Fruit fly (Drosophila melanogaster) whole organism, pupa: ENCODE data around the gene ben.
"Not testable (repeated sequence)": the region's sequence is repeated elsewhere in the genome, so short reads cannot be mapped to it uniquely, and the experiment has no call there.

Source experiments
- CG10348 ChIP-seq: fragments of 200-800 bp; sonication (Bioruptor generic); IDR thresholded peaks from 2 replicates; pipeline ENCODE4 v1.3.6; 2022; ENCODE audit warnings: missing biosample characterization, missing genetic modification characterization
- CG12605 ChIP-seq: fragments of 200-800 bp; sonication (Bioruptor generic); IDR thresholded peaks from 2 replicates; pipeline ENCODE4 v1.3.6; 2022; ENCODE audit warnings: missing biosample characterization, missing genetic modification characterization
- CG13204 ChIP-seq: fragments of 200-800 bp; sonication (Bioruptor generic); optimal IDR thresholded peaks from 2 replicates; lab custom pipeline; 2018; ENCODE audit warnings: missing biosample characterization, mild to moderate bottlenecking, missing genetic modification characterization, moderate library complexity
- CG14655 ChIP-seq: fragments of 200-800 bp; sonication (Bioruptor generic); optimal IDR thresholded peaks from 3 replicates; lab custom pipeline; 2017; ENCODE audit warnings: mild to moderate bottlenecking, missing biosample characterization, missing genetic modification reagents, missing genetic modification characterization
- CG15710 ChIP-seq: fragments of 200-800 bp; sonication (Bioruptor generic); optimal IDR thresholded peaks from 2 replicates; lab custom pipeline; 2018; ENCODE audit warnings: missing biosample characterization, mild to moderate bottlenecking, missing genetic modification characterization, moderate library complexity
- CG17806 ChIP-seq: fragments of 200-800 bp; sonication (Bioruptor generic); optimal IDR thresholded peaks from 2 replicates; lab custom pipeline; 2018; ENCODE audit warnings: missing biosample characterization, mild to moderate bottlenecking, missing genetic modification characterization, moderate library complexity
- CG32121 ChIP-seq: fragments of 200-800 bp; sonication (Bioruptor generic); IDR thresholded peaks from 2 replicates; pipeline ENCODE4 v1.3.6; 2022; ENCODE audit warnings: missing biosample characterization, missing genetic modification characterization
- CG34367 ChIP-seq: fragments of 200-800 bp; sonication (Bioruptor generic); optimal IDR thresholded peaks from 2 replicates; lab custom pipeline; 2018; ENCODE audit warnings: missing biosample characterization, mild to moderate bottlenecking, missing genetic modification characterization
- CG4496 ChIP-seq: fragments of 200-800 bp; sonication (Bioruptor generic); IDR thresholded peaks from 3 replicates; pipeline ENCODE4 v1.3.6; 2022; ENCODE audit warnings: missing biosample characterization, missing genetic modification characterization
- CG8159 ChIP-seq: fragments of 200-800 bp; sonication (Bioruptor generic); optimal IDR thresholded peaks from 3 replicates; lab custom pipeline; 2018; ENCODE audit warnings: missing biosample characterization, mild to moderate bottlenecking, missing genetic modification characterization, moderate library complexity
- CG8301 ChIP-seq: fragments of 200-800 bp; sonication (Bioruptor generic); optimal IDR thresholded peaks from 2 replicates; lab custom pipeline; 2018; ENCODE audit warnings: missing biosample characterization, mild to moderate bottlenecking, missing genetic modification characterization
- CG9948 ChIP-seq: fragments of 200-800 bp; sonication (Bioruptor generic); optimal IDR thresholded peaks from 2 replicates; lab custom pipeline; 2018; ENCODE audit warnings: missing biosample characterization, mild to moderate bottlenecking, missing genetic modification characterization, moderate library complexity
- D1 ChIP-seq: fragments of 200-800 bp; sonication (Bioruptor generic); optimal IDR thresholded peaks from 2 replicates; lab custom pipeline; 2018; ENCODE audit warnings: missing biosample characterization, mild to moderate bottlenecking, missing genetic modification characterization, moderate library complexity
- EcR ChIP-seq: fragments of 200-800 bp; sonication (Bioruptor generic); optimal IDR thresholded peaks from 3 replicates; lab custom pipeline; 2019; ENCODE audit warnings: missing biosample characterization, missing genetic modification characterization, mild to moderate bottlenecking, moderate library complexity, missing genetic modification reagents
- Ets98B ChIP-seq: fragments of 200-800 bp; sonication (Bioruptor generic); IDR thresholded peaks from 2 replicates; pipeline ENCODE4 v1.3.6; 2022; ENCODE audit warnings: missing biosample characterization, missing genetic modification characterization
- Pif1A ChIP-seq: fragments of 200-800 bp; sonication (Bioruptor generic); optimal IDR thresholded peaks from 3 replicates; lab custom pipeline; 2016; ENCODE audit warnings: missing biosample characterization, missing genetic modification characterization
- Pif1B ChIP-seq: fragments of 200-800 bp; sonication (Bioruptor generic); optimal IDR thresholded peaks from 3 replicates; lab custom pipeline; 2016; ENCODE audit warnings: missing biosample characterization, missing genetic modification characterization
- Snoo ChIP-seq: fragments of 200-800 bp; sonication (Bioruptor generic); optimal IDR thresholded peaks from 3 replicates; lab custom pipeline; 2017; ENCODE audit warnings: missing biosample characterization, mild to moderate bottlenecking, missing genetic modification characterization, inconsistent platforms
- fd96Ca ChIP-seq: fragments of 200-800 bp; sonication (Bioruptor generic); IDR thresholded peaks from 3 replicates; pipeline ENCODE4 v1.3.6; 2022; ENCODE audit warnings: missing biosample characterization, missing genetic modification characterization
- gl ChIP-seq: fragments of 200-800 bp; sonication (Bioruptor generic); optimal IDR thresholded peaks from 2 replicates; lab custom pipeline; 2018; ENCODE audit warnings: missing biosample characterization, mild to moderate bottlenecking, missing genetic modification characterization
- rn ChIP-seq: fragments of 200-800 bp; sonication (Bioruptor generic); IDR thresholded peaks from 2 replicates; pipeline ENCODE4 v1.3.6; 2022; ENCODE audit warnings: missing biosample characterization, missing genetic modification characterization

The ben gene

DNA sequence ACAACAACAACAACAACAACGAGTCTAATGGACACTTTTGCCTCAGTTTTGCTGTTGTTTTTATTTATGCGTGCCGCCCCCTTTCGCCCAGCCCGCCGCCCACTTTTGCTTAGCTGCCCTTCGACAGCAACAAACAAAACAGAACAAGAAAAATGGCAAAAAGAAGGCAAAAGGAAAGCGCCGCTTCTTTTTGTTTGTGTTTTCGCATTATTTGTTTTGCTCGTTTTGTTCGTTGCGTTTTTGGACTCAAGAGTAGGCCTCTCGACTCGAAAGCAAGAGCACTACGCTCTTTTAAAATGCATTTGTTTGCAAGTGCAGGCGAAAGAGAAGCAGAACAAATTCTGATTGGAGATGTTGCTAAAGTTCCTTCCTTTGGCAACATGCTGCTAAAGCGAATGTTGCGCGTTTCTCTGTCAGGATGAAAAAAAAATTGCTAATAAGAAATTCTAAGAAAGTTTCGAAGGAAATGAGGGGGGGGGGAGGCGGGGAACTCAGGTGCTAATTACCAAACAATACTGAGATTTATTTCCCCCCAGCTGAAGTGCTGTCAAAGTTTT, 2.9 kb upstream of the ben start:
- TF ChIP-seq CG15710 (tag; lab: Kevin White, UChicago) (peak; percentile 82), fd96Ca (peak; percentile 73; the same call in 2 of the 3 replicates), gl (peak; percentile 96), CG10348 (no peak), CG32121 (GFP tag; lab: Robert Waterston, UW) (peak; percentile 46; the same call in 1 of the 2 replicates), rn (GFP tag; lab: Robert Waterston, UW) (peak; percentile 66), Pif1B (GFP tag; lab: Kevin White, UChicago) (peak; percentile 77), Snoo (tag; lab: Kevin White, UChicago) (peak; percentile 72), D1 (peak; percentile 14), CG4496 (GFP tag; lab: Robert Waterston, UW) (peak; percentile 93), CG8301 (tag; lab: Kevin White, UChicago) (peak; percentile 73), CG8159 (tag; lab: Kevin White, UChicago) (peak; percentile 84), Ets98B (GFP tag; lab: Robert Waterston, UW) (peak; percentile 66), CG14655 (GFP tag; lab: Kevin White, UChicago) (peak; percentile 83), CG17806 (peak; percentile 71), CG9948 (peak; percentile 77), CG34367 (tag; lab: Kevin White, UChicago) (peak; percentile 87), CG12605 (GFP tag; lab: Robert Waterston, UW) (peak; percentile 96), CG13204 (GFP tag; lab: Kevin White, UChicago) (peak; percentile 92), Pif1A (GFP tag; lab: Kevin White, UChicago) (peak; percentile 79), EcR (GFP tag; lab: Kevin White, UChicago) (no peak)

DNA sequence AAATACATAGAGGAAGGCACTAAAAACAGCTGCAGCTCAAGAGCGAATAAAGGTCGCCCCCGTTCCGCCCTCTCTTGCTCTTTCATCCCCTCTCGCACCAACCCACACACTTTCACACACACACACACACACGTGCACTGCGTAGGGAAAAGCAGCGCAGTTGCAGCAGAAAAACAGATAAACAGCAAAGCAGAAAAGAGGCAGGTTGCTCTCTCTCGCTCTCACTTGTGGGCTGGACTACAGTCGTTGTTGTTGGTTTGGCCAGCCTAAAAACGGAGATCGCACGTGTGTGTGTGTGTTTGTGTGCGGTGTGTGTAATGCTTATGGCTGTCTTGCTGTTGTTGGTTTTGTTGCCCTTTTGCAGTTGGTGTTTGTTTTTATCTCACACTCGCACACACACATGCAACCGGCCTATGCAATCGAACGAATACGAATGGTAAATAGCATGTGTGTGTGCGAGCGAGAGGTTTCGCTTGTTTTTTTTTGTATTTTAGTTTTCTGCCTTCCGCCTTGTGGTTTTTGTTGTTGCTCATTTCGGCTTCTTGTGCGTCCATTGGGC, 1.3 kb upstream of the ben start:
- peak; percentile 75; the same call in 1 of the 2 replicates for TF ChIP-seq CG32121 (GFP tag; lab: Robert Waterston, UW)
- peak; percentile 75; the same call in 2 of the 3 replicates for TF ChIP-seq CG4496 (GFP tag; lab: Robert Waterston, UW)
- peak; percentile 93 for TF ChIP-seq gl
- peak; percentile 86 for TF ChIP-seq fd96Ca
- peak; percentile 46 for TF ChIP-seq CG9948
- TF ChIP-seq rn (GFP tag; lab: Robert Waterston, UW) = peak; percentile 36; the same call in 1 of the 2 replicates
- TF ChIP-seq D1 = peak; percentile 59
- no peak for TF ChIP-seq CG10348
- peak; percentile 81 for TF ChIP-seq CG15710 (tag; lab: Kevin White, UChicago)
- TF ChIP-seq CG13204 (GFP tag; lab: Kevin White, UChicago) = peak; percentile 66
- TF ChIP-seq CG14655 (GFP tag; lab: Kevin White, UChicago) = peak; percentile 70
- peak; percentile 62 for TF ChIP-seq Pif1B (GFP tag; lab: Kevin White, UChicago)
- TF ChIP-seq CG8301 (tag; lab: Kevin White, UChicago) = peak; percentile 27
- peak; percentile 41 for TF ChIP-seq EcR (GFP tag; lab: Kevin White, UChicago)
- peak; percentile 61 for TF ChIP-seq CG12605 (GFP tag; lab: Robert Waterston, UW)
- peak; percentile 30 for TF ChIP-seq Snoo (tag; lab: Kevin White, UChicago)
- peak; percentile 56 for TF ChIP-seq CG17806
- TF ChIP-seq Ets98B (GFP tag; lab: Robert Waterston, UW) = peak; percentile 47
- peak; percentile 59 for TF ChIP-seq CG8159 (tag; lab: Kevin White, UChicago)
- peak; percentile 65 for TF ChIP-seq Pif1A (GFP tag; lab: Kevin White, UChicago)
- TF ChIP-seq CG34367 (tag; lab: Kevin White, UChicago) = peak; percentile 60

DNA sequence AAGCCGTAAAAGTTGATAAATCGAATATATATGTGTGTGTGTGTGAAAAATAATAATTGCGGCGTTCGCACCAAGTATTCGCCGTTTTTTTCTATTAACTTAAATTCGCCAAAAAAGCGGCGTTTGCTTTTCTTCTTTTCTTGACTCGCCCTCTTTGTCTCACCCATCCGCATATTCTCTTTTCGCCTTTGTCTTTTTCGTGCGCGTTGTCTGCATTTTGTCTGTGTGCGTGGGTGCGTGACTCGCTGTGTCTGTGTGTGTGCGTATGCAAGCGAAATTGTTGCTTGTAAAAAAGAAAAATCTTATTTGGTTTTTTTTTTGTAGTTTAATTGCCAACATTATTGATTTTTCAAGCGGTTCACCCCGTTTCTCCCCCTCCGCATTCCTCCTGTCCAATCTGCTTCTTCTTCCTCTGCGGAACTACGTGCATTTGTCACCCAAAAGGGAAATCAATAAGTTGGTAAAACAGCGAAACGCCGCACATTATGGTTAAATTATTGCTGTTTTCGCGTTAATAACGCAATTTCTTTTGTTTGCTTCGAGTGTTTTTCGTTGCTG, 658 bp downstream of the ben start:
- TF ChIP-seq CG13204 (GFP tag; lab: Kevin White, UChicago) = no peak
- no peak for TF ChIP-seq Pif1B (GFP tag; lab: Kevin White, UChicago)
- TF ChIP-seq EcR (GFP tag; lab: Kevin White, UChicago) = no peak
- TF ChIP-seq gl = no peak
- TF ChIP-seq Ets98B (GFP tag; lab: Robert Waterston, UW) = no peak; the same call in 1 of the 2 replicates
- TF ChIP-seq CG4496 (GFP tag; lab: Robert Waterston, UW) = no peak; the same call in 2 of the 3 replicates
- no peak for TF ChIP-seq D1
- TF ChIP-seq CG8159 (tag; lab: Kevin White, UChicago) = no peak
- no peak for TF ChIP-seq rn (GFP tag; lab: Robert Waterston, UW)
- no peak for TF ChIP-seq CG14655 (GFP tag; lab: Kevin White, UChicago)
- TF ChIP-seq Pif1A (GFP tag; lab: Kevin White, UChicago) = no peak
- no peak for TF ChIP-seq CG12605 (GFP tag; lab: Robert Waterston, UW)
- TF ChIP-seq fd96Ca = no peak
- TF ChIP-seq CG8301 (tag; lab: Kevin White, UChicago) = no peak
- no peak for TF ChIP-seq CG10348
- TF ChIP-seq CG32121 (GFP tag; lab: Robert Waterston, UW) = no peak
- TF ChIP-seq CG9948 = no peak
- no peak for TF ChIP-seq CG34367 (tag; lab: Kevin White, UChicago)
- no peak for TF ChIP-seq CG17806
- no peak for TF ChIP-seq CG15710 (tag; lab: Kevin White, UChicago)

DNA sequence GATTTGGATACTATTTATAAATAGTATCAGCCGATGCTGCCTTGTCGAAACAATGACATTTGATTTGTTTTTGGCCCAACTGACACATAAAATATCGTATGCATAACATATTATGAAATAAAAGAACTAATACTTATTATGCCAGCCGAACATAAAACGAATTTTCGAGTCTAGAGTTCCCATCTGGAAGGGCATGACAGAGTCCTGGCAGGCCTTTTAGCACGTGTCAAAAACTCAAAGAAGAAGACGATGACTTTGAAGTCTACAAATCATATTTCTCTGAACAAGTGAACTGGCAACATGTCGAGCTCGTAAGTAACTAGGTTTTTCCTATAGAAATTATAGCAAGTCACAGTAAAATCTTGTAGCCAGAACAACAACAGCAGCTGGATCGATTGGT, 3.8 kb downstream of the ben start, which contains the start of gene Ste12DOR:
Gene Ste12DOR, plus strand, starts transcription at position 301 of the 400 bp plus-strand sequence.
- TF ChIP-seq CG4496 (GFP tag; lab: Robert Waterston, UW); CG34367 (tag; lab: Kevin White, UChicago); CG15710 (tag; lab: Kevin White, UChicago): not testable (repeated sequence)
- TF ChIP-seq, all 21 proteins: peak for 0; not testable (repeated sequence) for 21

DNA sequence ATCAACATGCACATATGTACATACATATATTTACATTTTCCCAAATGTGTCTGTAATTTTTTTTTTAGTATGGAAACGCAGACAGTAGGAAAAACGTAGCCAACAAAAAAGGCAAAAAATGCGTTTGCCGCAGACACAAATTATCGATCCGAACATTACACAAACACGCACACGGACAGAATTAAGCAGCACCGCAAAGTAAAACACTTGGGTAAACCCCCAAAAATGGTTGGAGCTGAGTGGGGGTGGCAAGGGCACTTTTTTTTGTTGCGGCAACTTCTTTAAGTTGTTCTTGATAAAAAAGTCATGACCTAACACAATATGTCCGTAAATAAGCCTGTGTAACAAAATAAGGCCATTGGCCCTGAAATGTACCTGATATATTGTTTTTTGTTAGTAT, 18.0 kb downstream of the ben start:
- no peak for TF ChIP-seq CG12605 (GFP tag; lab: Robert Waterston, UW)
- TF ChIP-seq CG8159 (tag; lab: Kevin White, UChicago) = no peak
- no peak for TF ChIP-seq Ets98B (GFP tag; lab: Robert Waterston, UW)
- no peak for TF ChIP-seq gl
- no peak for TF ChIP-seq CG32121 (GFP tag; lab: Robert Waterston, UW)
- no peak for TF ChIP-seq CG8301 (tag; lab: Kevin White, UChicago)
- no peak for TF ChIP-seq CG4496 (GFP tag; lab: Robert Waterston, UW)
- no peak for TF ChIP-seq fd96Ca
- no peak for TF ChIP-seq CG15710 (tag; lab: Kevin White, UChicago)
- no peak for TF ChIP-seq Pif1A (GFP tag; lab: Kevin White, UChicago)
- TF ChIP-seq rn (GFP tag; lab: Robert Waterston, UW) = no peak
- TF ChIP-seq CG9948 = no peak
- no peak for TF ChIP-seq D1
- TF ChIP-seq CG34367 (tag; lab: Kevin White, UChicago) = no peak
- no peak for TF ChIP-seq CG13204 (GFP tag; lab: Kevin White, UChicago)
- TF ChIP-seq EcR (GFP tag; lab: Kevin White, UChicago) = no peak
- no peak for TF ChIP-seq CG17806
- TF ChIP-seq, all 21 proteins: peak for 0
